Worm (Caenorhabditis elegans): ENCODE data around the gene nhr-162.

DNA sequence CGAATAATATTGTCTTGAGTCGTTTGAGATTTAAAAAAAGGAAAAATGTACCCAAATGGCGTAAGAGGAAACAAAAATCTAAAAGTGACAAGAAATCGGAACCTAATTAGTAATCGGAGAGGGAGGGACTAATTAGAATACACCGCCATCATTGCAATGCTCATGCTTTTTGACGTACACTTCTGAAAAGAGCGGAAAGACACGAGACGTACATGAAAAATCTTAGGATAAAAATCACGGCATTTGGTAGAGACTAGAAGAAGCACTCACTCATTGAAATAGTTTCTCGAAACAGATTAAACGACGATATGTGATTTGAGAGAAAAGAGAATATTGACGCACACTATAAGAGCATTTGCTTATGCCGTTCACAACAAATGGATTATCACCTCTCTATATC is 31.3 kb upstream of the nhr-162 start:
- TF ChIP-seq ceh-36 (tag; optimal IDR thresholded peaks at IDR 0.05) (no peak), ama-1 (optimal IDR thresholded peaks at IDR 0.05) (no peak), pes-1 (GFP tag; IDR thresholded peaks at IDR 0.05) (no peak), F13C5.2 (tag; optimal IDR thresholded peaks at IDR 0.05) (no peak), ceh-13 (GFP tag; optimal IDR thresholded peaks at IDR 0.05) (no peak), aly-1 (tag; optimal IDR thresholded peaks at IDR 0.05) (no peak)
